Worm (Caenorhabditis elegans) whole organism, early embryonic: ENCODE results near the gene Y54F10BM.6.

ENCODE experiments used
- B0310.2 ChIP-seq: sonication (generic microtip); optimal IDR thresholded peaks from 2 replicates; lab custom pipeline; 2016; ENCODE audit warnings: mild to moderate bottlenecking, missing genetic modification characterization, missing compliant biosample characterization
- aly-1 ChIP-seq: sonication (generic microtip); optimal IDR thresholded peaks from 2 replicates; lab custom pipeline; 2016; ENCODE audit warnings: missing genetic modification characterization, missing compliant biosample characterization
- ama-1 ChIP-seq: fragments of 150-350 bp; optimal IDR thresholded peaks from 2 replicates; lab custom pipeline; 2014
- ets-7 ChIP-seq: sonication (generic microtip); optimal IDR thresholded peaks from 2 replicates; lab custom pipeline; 2016; ENCODE audit warnings: missing genotype, missing genetic modification characterization, missing compliant biosample characterization
- flt-1 ChIP-seq: fragments of 200-800 bp; sonication (Bioruptor generic); IDR thresholded peaks from 2 replicates; pipeline ENCODE4 v1.3.6; 2022; ENCODE audit warnings: missing genetic modification characterization, missing compliant biosample characterization
- hmbx-1 ChIP-seq: sonication (generic microtip); optimal IDR thresholded peaks from 2 replicates; lab custom pipeline; 2016; ENCODE audit warnings: mild to moderate bottlenecking, missing genetic modification characterization, missing compliant biosample characterization
- hmg-4 ChIP-seq: fragments of 200-800 bp; sonication (Bioruptor generic); optimal IDR thresholded peaks from 2 replicates; lab custom pipeline; 2018; ENCODE audit warnings: mild to moderate bottlenecking, missing genetic modification characterization, missing compliant biosample characterization
- hnd-1 ChIP-seq: sonication (generic microtip); optimal IDR thresholded peaks from 2 replicates; lab custom pipeline; 2016; ENCODE audit warnings: missing genetic modification characterization, missing compliant biosample characterization
- pes-1 ChIP-seq: fragments of 200-800 bp; sonication (Bioruptor generic); IDR thresholded peaks from 2 replicates; pipeline ENCODE4 v1.3.6; 2022; ENCODE audit warnings: missing genetic modification reagents, missing genetic modification characterization, missing compliant biosample characterization
- scrt-1 ChIP-seq: fragments of 200-800 bp; sonication (Bioruptor generic); IDR thresholded peaks from 2 replicates; pipeline ENCODE4 v1.3.6; 2022; ENCODE audit warnings: missing genetic modification characterization, missing compliant biosample characterization
- sea-1 ChIP-seq: fragments of 200-800 bp; sonication (Bioruptor generic); conservative IDR thresholded peaks from 2 replicates; pipeline ENCODE4 v1.3.6; 2022; ENCODE audit warnings: missing genetic modification characterization, missing compliant biosample characterization
- tbx-37 ChIP-seq: fragments of 200-800 bp; sonication (Bioruptor generic); conservative IDR thresholded peaks from 2 replicates; pipeline ENCODE4 v1.3.6; 2022; ENCODE audit warnings: missing genetic modification reagents, missing genetic modification characterization, missing compliant biosample characterization

Gene Y54F10BM.6

DNA sequence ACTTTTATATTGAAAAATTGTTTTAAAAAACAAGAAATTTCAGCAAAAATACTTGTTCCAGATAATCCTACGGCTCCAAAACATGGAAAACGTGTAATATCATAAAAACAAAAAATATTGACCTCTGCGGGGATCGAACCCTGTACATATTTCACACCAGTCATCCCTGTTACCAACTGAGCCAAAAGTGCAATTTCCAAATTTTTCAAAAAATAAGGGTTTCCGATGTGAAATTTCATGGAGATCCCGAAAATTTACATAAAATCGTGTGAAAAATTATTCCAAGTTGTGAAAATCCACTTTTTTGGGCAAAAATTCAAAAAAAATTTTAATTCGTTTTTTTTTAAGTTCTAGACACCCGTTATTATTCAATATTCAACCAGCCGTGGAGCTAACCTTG lies 41.1 kb downstream of the Y54F10BM.6 start:
- TF ChIP-seq scrt-1 (GFP tag; lab: Robert Waterston, UW) (no peak), aly-1 (no peak), hnd-1 (tag; lab: Kevin White, UChicago) (no peak), pes-1 (GFP tag; lab: Robert Waterston, UW) (no peak), B0310.2 (no peak), sea-1 (GFP tag; lab: Robert Waterston, UW) (no peak), ets-7 (tag; lab: Kevin White, UChicago) (no peak), ama-1 (lab: Kevin White, UChicago) (no peak), hmg-4 (GFP tag; lab: Kevin White, UChicago) (no peak), hmbx-1 (tag; lab: Kevin White, UChicago) (no peak)

ce11 chrIII:2304867-2305266 lies 41.8 kb downstream of the Y54F10BM.6 start, which contains the start of gene Y54F10BM.9:
Y54F10BM.9 (minus strand) TSS chrIII:2304927.
- TF ChIP-seq aly-1 (peak; percentile 54), hmg-4 (GFP tag; lab: Kevin White, UChicago) (peak; percentile 69), flt-1 (no peak)

- TF ChIP-seq aly-1, result no peak
- TF ChIP-seq hmbx-1 (tag; lab: Kevin White, UChicago), result no peak
- no peak for TF ChIP-seq flt-1
- no peak for TF ChIP-seq ets-7 (tag; lab: Kevin White, UChicago)
- TF ChIP-seq B0310.2, result no peak
- no peak for TF ChIP-seq scrt-1 (GFP tag; lab: Robert Waterston, UW)
These were observed 45.0 kb downstream of the Y54F10BM.6 start, which contains the start of the genes fbxa-1 and Y54F10BM.20 for ce11 chrIII:2308026-2308425. fbxa-1 (minus strand) TSS chrIII:2308126. Y54F10BM.20 (plus strand) TSS chrIII:2308256.

- TF ChIP-seq ama-1 (lab: Kevin White, UChicago) (no peak), flt-1 (no peak), scrt-1 (GFP tag; lab: Robert Waterston, UW) (no peak), tbx-37 (GFP tag; lab: Robert Waterston, UW) (no peak), B0310.2 (no peak), hmg-4 (GFP tag; lab: Kevin White, UChicago) (no peak)
These were observed 48.0 kb downstream of the Y54F10BM.6 start for ce11 chrIII:2310996-2311395.
